Fruit fly (Drosophila melanogaster): ENCODE measurements around the gene CG31668.
A peak's percentile ranks its signal among the peaks of the same experiment; 100 is the strongest.

CG31668 gene

DNA sequence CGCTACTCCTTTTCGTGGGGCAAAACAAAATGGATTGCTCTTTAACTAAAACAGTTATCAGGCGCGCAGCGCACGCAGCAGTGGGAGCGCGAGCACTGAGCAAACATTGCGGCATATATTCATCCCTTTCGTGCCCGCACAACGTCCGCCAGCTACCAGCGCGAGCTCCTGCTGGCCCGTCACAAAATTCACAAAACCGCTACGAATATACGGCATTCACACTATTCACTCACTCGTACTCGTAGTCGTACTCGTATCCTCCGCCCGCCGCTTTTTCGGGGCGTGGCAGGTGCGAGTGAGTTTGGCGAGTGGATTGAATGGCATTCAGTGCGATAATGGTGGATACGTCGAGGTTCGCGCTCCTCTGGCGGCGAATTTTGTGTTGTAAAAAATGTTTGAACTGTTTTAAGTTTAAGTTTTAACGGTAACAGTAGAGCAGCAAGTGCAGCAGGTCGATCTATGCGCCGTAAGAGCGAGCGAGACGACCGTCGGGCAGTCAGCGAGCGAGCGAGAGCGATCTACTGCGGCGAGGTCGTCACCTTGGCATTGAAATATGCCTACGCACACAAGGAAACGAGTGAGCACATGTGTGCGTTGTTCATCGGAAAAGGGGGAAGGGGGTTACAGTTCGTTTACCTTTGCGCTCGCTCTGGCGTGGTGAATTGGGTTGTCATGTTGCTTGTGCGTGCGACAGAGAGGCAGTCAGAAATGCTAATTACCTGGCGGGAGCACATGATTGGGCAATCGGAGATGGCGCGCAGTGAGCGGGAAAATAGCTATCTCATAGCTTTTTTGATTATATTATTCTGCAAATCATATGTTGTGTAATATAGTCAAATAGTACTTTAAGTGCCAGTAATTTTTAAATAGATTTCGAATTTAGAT, 9.1 kb downstream of the CG31668 start (continued):
- TF ChIP-seq Bteb2 (GFP tag; optimal IDR thresholded peaks at IDR 0.05) (no peak), Hmx (GFP tag; optimal IDR thresholded peaks at IDR 0.05) (no peak), Dfd (GFP tag; optimal IDR thresholded peaks at IDR 0.05) (no peak), trem (tag; optimal IDR thresholded peaks at IDR 0.05) (peak; percentile 17), CG11560 (tag; IDR thresholded peaks at IDR 0.05) (no peak), CG2120 (GFP tag; optimal IDR thresholded peaks at IDR 0.05) (peak; percentile 70), B-H2 (GFP tag; optimal IDR thresholded peaks at IDR 0.05) (peak; percentile 53), Spps (tag; optimal IDR thresholded peaks at IDR 0.05) (peak; percentile 25), Jarid2 (GFP tag; optimal IDR thresholded peaks at IDR 0.05) (peak; percentile 55), CG16813 (GFP tag; IDR thresholded peaks at IDR 0.05; ENCODE audit: partially characterized antibody) (no peak), CG11247 (GFP tag; IDR thresholded peaks at IDR 0.05) (no peak), Trl (optimal IDR thresholded peaks at IDR 0.05) (peak in 1 of 2 experiments; percentile 19), Trl (GFP tag; optimal IDR thresholded peaks at IDR 0.05) (no peak), Atf3 (GFP tag; optimal IDR thresholded peaks at IDR 0.05) (no peak), CG5245 (GFP tag; optimal IDR thresholded peaks at IDR 0.05) (peak; percentile 18), p53 (GFP tag; optimal IDR thresholded peaks at IDR 0.05) (peak; percentile 32), HLH4C (GFP tag; IDR thresholded peaks at IDR 0.05; ENCODE audit: partially characterized antibody) (no peak), amos (GFP tag; IDR thresholded peaks at IDR 0.05; ENCODE audit: partially characterized antibody) (no peak), Gug (GFP tag; IDR thresholded peaks at IDR 0.05) (peak; percentile 8; the same call in 1 of the 4 replicates), tio (GFP tag; optimal IDR thresholded peaks at IDR 0.05) (peak; percentile 24), tgo (GFP tag; IDR thresholded peaks at IDR 0.05) (no peak), mam (GFP tag; optimal IDR thresholded peaks at IDR 0.05) (peak; percentile 26), gfzf (GFP tag; optimal IDR thresholded peaks at IDR 0.05) (no peak), bbx (GFP tag; IDR thresholded peaks at IDR 0.05; ENCODE audit: partially characterized antibody) (no peak), CG31441 (GFP tag; IDR thresholded peaks at IDR 0.05) (no peak), Dref (GFP tag; IDR thresholded peaks at IDR 0.05) (no peak), nerfin-1 (tag; optimal IDR thresholded peaks at IDR 0.05) (peak; percentile 40), CG17829 (tag; optimal IDR thresholded peaks at IDR 0.05) (peak; percentile 41), ci (GFP tag; IDR thresholded peaks at IDR 0.05) (no peak), CG4854 (GFP tag; optimal IDR thresholded peaks at IDR 0.05) (no peak), nerfin-2 (GFP tag; IDR thresholded peaks at IDR 0.05; ENCODE audit: partially characterized antibody) (no peak), ttk (GFP tag; IDR thresholded peaks at IDR 0.05) (no peak), CG42726 (GFP tag; IDR thresholded peaks at IDR 0.05; ENCODE audit: partially characterized antibody) (no peak), CG1024 (GFP tag; IDR thresholded peaks at IDR 0.05) (no peak), shn (GFP tag; optimal IDR thresholded peaks at IDR 0.05) (no peak), run (tag; optimal IDR thresholded peaks at IDR 0.05) (no peak), CG10979 (tag; optimal IDR thresholded peaks at IDR 0.05) (peak; percentile 37), slp2 (GFP tag; optimal IDR thresholded peaks at IDR 0.05) (no peak), H2.0 (GFP tag; IDR thresholded peaks at IDR 0.05) (no peak), CG17328 (GFP tag; IDR thresholded peaks at IDR 0.05) (no peak), Chrac-16 (GFP tag; optimal IDR thresholded peaks at IDR 0.05) (peak; percentile 37), CG34422 (GFP tag; IDR thresholded peaks at IDR 0.05) (no peak), az2 (GFP tag; optimal IDR thresholded peaks at IDR 0.05) (peak; percentile 39), CG15479 (GFP tag; optimal IDR thresholded peaks at IDR 0.05) (peak; percentile 87), CG10565 (GFP tag; optimal IDR thresholded peaks at IDR 0.05) (no peak), CG3995 (GFP tag; optimal IDR thresholded peaks at IDR 0.05) (peak; percentile 17), CG7556 (GFP tag; optimal IDR thresholded peaks at IDR 0.05) (peak; percentile 72), tap (tag; optimal IDR thresholded peaks at IDR 0.05) (no peak), CG4404 (GFP tag; IDR thresholded peaks at IDR 0.05) (no peak), Nf-YA (GFP tag; IDR thresholded peaks at IDR 0.05) (no peak)
